Fruit fly (Drosophila melanogaster) whole organism, embryonic: ENCODE data around the gene brat.

Experiments used
- ATbp ChIP-seq: fragments of 200-800 bp; sonication (Bioruptor generic); optimal IDR thresholded peaks from 2 replicates; lab custom pipeline; 2017; ENCODE audit warnings: missing biosample characterization, mild to moderate bottlenecking, missing genetic modification characterization, missing genetic modification reagents
- Adf1 ChIP-seq: fragments of 200-800 bp; sonication (Bioruptor generic); IDR thresholded peaks from 2 replicates; pipeline ENCODE4 v1.3.6; 2022; ENCODE audit warnings: missing biosample characterization, missing genetic modification characterization
- CG11696 ChIP-seq: fragments of 200-800 bp; sonication (Bioruptor generic); IDR thresholded peaks from 2 replicates; pipeline ENCODE4 v1.3.6; 2022; ENCODE audit warnings: missing biosample characterization, missing genetic modification characterization
- CG12219 ChIP-seq: fragments of 200-800 bp; sonication (Bioruptor generic); optimal IDR thresholded peaks from 3 replicates; lab custom pipeline; 2018; ENCODE audit warnings: missing biosample characterization, mild to moderate bottlenecking, missing genetic modification characterization
- CG13424 ChIP-seq: fragments of 200-800 bp; sonication (Bioruptor generic); optimal IDR thresholded peaks from 2 replicates; lab custom pipeline; 2019; ENCODE audit warnings: missing biosample characterization, mild to moderate bottlenecking, missing genetic modification characterization, moderate library complexity
- CG13624 ChIP-seq: fragments of 200-800 bp; sonication (Bioruptor generic); optimal IDR thresholded peaks from 2 replicates; lab custom pipeline; 2016; ENCODE audit warnings: missing biosample characterization, missing genetic modification characterization
- CG16813 ChIP-seq: fragments of 200-800 bp; sonication (Bioruptor generic); IDR thresholded peaks from 3 replicates; pipeline ENCODE4 v1.3.6; 2022; ENCODE audit warnings: missing biosample characterization, missing genetic modification characterization; ENCODE audit not compliant: partially characterized antibody
- CG17612 ChIP-seq: fragments of 200-800 bp; sonication (Bioruptor generic); IDR thresholded peaks from 2 replicates; pipeline ENCODE4 v1.3.6; 2022; ENCODE audit warnings: missing biosample characterization, missing genetic modification characterization
- CG2678 ChIP-seq: fragments of 200-800 bp; sonication (Bioruptor generic); optimal IDR thresholded peaks from 3 replicates; lab custom pipeline; 2019; ENCODE audit warnings: missing biosample characterization, mild to moderate bottlenecking, missing genetic modification characterization, moderate library complexity
- CG30020 ChIP-seq: fragments of 200-800 bp; optimal IDR thresholded peaks from 2 replicates; lab custom pipeline; 2019; ENCODE audit warnings: missing biosample characterization, mild to moderate bottlenecking, missing genetic modification characterization, moderate library complexity
- CG30403 ChIP-seq: fragments of 200-800 bp; sonication (Bioruptor generic); optimal IDR thresholded peaks from 3 replicates; lab custom pipeline; 2016; ENCODE audit warnings: missing biosample characterization, missing genetic modification characterization
- CG32767 ChIP-seq: fragments of 200-800 bp; sonication (Bioruptor generic); IDR thresholded peaks from 2 replicates; pipeline ENCODE4 v1.3.6; 2022; ENCODE audit warnings: missing biosample characterization, missing genetic modification characterization
- CG32772 ChIP-seq: fragments of 200-800 bp; sonication (Bioruptor generic); IDR thresholded peaks from 2 replicates; pipeline ENCODE4 v1.3.6; 2022; ENCODE audit warnings: missing biosample characterization, missing genetic modification characterization
- CG34376 ChIP-seq: fragments of 200-800 bp; sonication (Bioruptor generic); optimal IDR thresholded peaks from 2 replicates; lab custom pipeline; 2018; ENCODE audit warnings: missing biosample characterization, mild to moderate bottlenecking, missing genetic modification characterization
- CG6175 ChIP-seq: fragments of 200-800 bp; sonication (Bioruptor generic); IDR thresholded peaks from 3 replicates; pipeline ENCODE4 v1.3.6; 2022; ENCODE audit warnings: missing biosample characterization, missing genetic modification characterization
- CG7928 ChIP-seq: fragments of 200-800 bp; sonication (Bioruptor generic); optimal IDR thresholded peaks from 2 replicates; lab custom pipeline; 2017; ENCODE audit warnings: missing biosample characterization, mild to moderate bottlenecking, missing genetic modification characterization
- CG9797 ChIP-seq: fragments of 200-800 bp; sonication (Bioruptor generic); optimal IDR thresholded peaks from 3 replicates; lab custom pipeline; 2018; ENCODE audit warnings: missing biosample characterization, mild to moderate bottlenecking, missing genetic modification characterization
- CkIIα-i1 ChIP-seq: fragments of 200-800 bp; sonication (Bioruptor generic); IDR thresholded peaks from 2 replicates; pipeline ENCODE4 v1.3.6; 2022; ENCODE audit warnings: missing biosample characterization, missing genetic modification characterization
- CrebB ChIP-seq: fragments of 200-800 bp; sonication (Bioruptor generic); optimal IDR thresholded peaks from 3 replicates; lab custom pipeline; 2018; ENCODE audit warnings: missing biosample characterization, mild to moderate bottlenecking, missing genetic modification characterization
- D ChIP-seq, 2 experiments: fragments of 200-800 bp in 1 of 2; fragments of >200 bp in 1 of 2; sonication (Bioruptor generic) in 1 of 2; optimal IDR thresholded peaks; 2 replicates in 1 of 2; 3 replicates in 1 of 2; lab custom pipeline; 2017; ENCODE audit warnings: mild to moderate bottlenecking in 1 of 2, missing biosample characterization in 1 of 2, missing genetic modification characterization in 1 of 2, missing genetic modification reagents in 1 of 2
- Dip3 ChIP-seq: fragments of 200-800 bp; sonication (Bioruptor generic); optimal IDR thresholded peaks from 3 replicates; lab custom pipeline; 2016; ENCODE audit warnings: missing biosample characterization, missing genetic modification characterization
- Dll ChIP-seq: fragments of 200-800 bp; sonication (Bioruptor generic); IDR thresholded peaks from 4 replicates; pipeline ENCODE4 v1.3.6; 2022; ENCODE audit warnings: missing biosample characterization, missing genetic modification characterization; ENCODE audit not compliant: partially characterized antibody
- E2f2 ChIP-seq: fragments of 200-800 bp; sonication (Bioruptor generic); IDR thresholded peaks from 2 replicates; pipeline ENCODE4 v1.3.6; 2022; ENCODE audit warnings: missing biosample characterization, missing genetic modification characterization
- HLH3B ChIP-seq: fragments of 200-800 bp; sonication (Bioruptor generic); IDR thresholded peaks from 2 replicates; pipeline ENCODE4 v1.3.6; 2022; ENCODE audit warnings: missing biosample characterization, missing genetic modification characterization
- HLHmδ ChIP-seq: fragments of 200-800 bp; sonication (Bioruptor generic); optimal IDR thresholded peaks from 2 replicates; lab custom pipeline; 2018; ENCODE audit warnings: missing biosample characterization, mild to moderate bottlenecking, missing genetic modification characterization, moderate library complexity
- HmgD ChIP-seq: fragments of 200-800 bp; sonication (Bioruptor generic); optimal IDR thresholded peaks from 3 replicates; lab custom pipeline; 2016; ENCODE audit warnings: missing biosample characterization, missing genetic modification characterization
- Hmx ChIP-seq: fragments of 200-800 bp; sonication (Bioruptor generic); optimal IDR thresholded peaks from 2 replicates; lab custom pipeline; 2016; ENCODE audit warnings: missing biosample characterization, missing genetic modification characterization
- Hr3 ChIP-seq: fragments of 200-800 bp; sonication (Bioruptor generic); optimal IDR thresholded peaks from 3 replicates; lab custom pipeline; 2016; ENCODE audit warnings: missing biosample characterization, missing genetic modification characterization
- Mad ChIP-seq: fragments of 200-800 bp; sonication (Bioruptor generic); optimal IDR thresholded peaks from 2 replicates; lab custom pipeline; 2016; ENCODE audit warnings: missing biosample characterization, missing genetic modification characterization
- NK7.1 ChIP-seq: fragments of 200-800 bp; sonication (Bioruptor generic); optimal IDR thresholded peaks from 3 replicates; lab custom pipeline; 2016; ENCODE audit warnings: missing biosample characterization, missing genetic modification characterization
- Nf-YA ChIP-seq: fragments of 200-800 bp; sonication (Bioruptor generic); IDR thresholded peaks from 2 replicates; pipeline ENCODE4 v1.3.6; 2022; ENCODE audit warnings: missing biosample characterization, missing genetic modification characterization
- NfI ChIP-seq: fragments of 200-800 bp; sonication (Bioruptor generic); optimal IDR thresholded peaks from 3 replicates; lab custom pipeline; 2018; ENCODE audit warnings: missing biosample characterization, mild to moderate bottlenecking, missing genetic modification characterization, moderate library complexity
- Pdp1 ChIP-seq, 2 experiments: fragments of 200-800 bp; sonication (Bioruptor generic); optimal IDR thresholded peaks; 3 replicates each; lab custom pipeline; 2016; ENCODE audit warnings: missing biosample characterization in 2 of 2, missing genetic modification characterization in 2 of 2, mild to moderate bottlenecking in 1 of 2, moderate library complexity in 1 of 2
- Ptx1 ChIP-seq: fragments of 200-800 bp; sonication (Bioruptor generic); IDR thresholded peaks from 2 replicates; pipeline ENCODE4 v1.3.6; 2022; ENCODE audit warnings: missing biosample characterization, missing genetic modification characterization
- Sin3A ChIP-seq: fragments of >200 bp; optimal IDR thresholded peaks from 2 replicates; lab custom pipeline; 2018
- Sox102F ChIP-seq: fragments of 200-800 bp; sonication (Bioruptor generic); optimal IDR thresholded peaks from 2 replicates; lab custom pipeline; 2018; ENCODE audit warnings: missing biosample characterization, mild to moderate bottlenecking, missing genetic modification characterization, moderate library complexity
- Taf1 ChIP-seq: fragments of 200-800 bp; sonication (Bioruptor generic); IDR thresholded peaks from 2 replicates; pipeline ENCODE4 v1.3.6; 2022; ENCODE audit warnings: missing biosample characterization, missing genetic modification characterization
- Usf ChIP-seq: fragments of 200-800 bp; sonication (Bioruptor generic); optimal IDR thresholded peaks from 2 replicates; lab custom pipeline; 2017; ENCODE audit warnings: missing genotype, missing biosample characterization, missing genetic modification characterization
- bab2 ChIP-seq: fragments of 200-800 bp; sonication (Bioruptor generic); optimal IDR thresholded peaks from 2 replicates; lab custom pipeline; 2016; ENCODE audit warnings: missing biosample characterization, missing genetic modification characterization
- ci ChIP-seq: fragments of 200-800 bp; sonication (Bioruptor generic); IDR thresholded peaks from 3 replicates; pipeline ENCODE4 v1.3.6; 2022; ENCODE audit warnings: missing biosample characterization, missing genetic modification characterization
- dysf ChIP-seq: fragments of 200-800 bp; sonication (Bioruptor generic); IDR thresholded peaks from 3 replicates; pipeline ENCODE4 v1.3.6; 2022; ENCODE audit warnings: missing biosample characterization, missing genetic modification characterization
- gcm ChIP-seq: fragments of 200-800 bp; sonication (Bioruptor generic); optimal IDR thresholded peaks from 2 replicates; lab custom pipeline; 2019; ENCODE audit warnings: missing biosample characterization, mild to moderate bottlenecking, missing genetic modification characterization, moderate library complexity
- gcm2 ChIP-seq: fragments of 200-800 bp; sonication (Bioruptor generic); optimal IDR thresholded peaks from 2 replicates; lab custom pipeline; 2016; ENCODE audit warnings: missing biosample characterization, missing genetic modification characterization
- hb ChIP-seq: fragments of 200-800 bp; sonication (Bioruptor generic); IDR thresholded peaks from 3 replicates; pipeline ENCODE4 v1.3.6; 2022; ENCODE audit warnings: missing biosample characterization, missing genetic modification characterization; ENCODE audit not compliant: partially characterized antibody
- ken ChIP-seq: fragments of 200-800 bp; sonication (Bioruptor generic); IDR thresholded peaks from 3 replicates; pipeline ENCODE4 v1.3.6; 2022; ENCODE audit warnings: missing biosample characterization, missing genetic modification characterization
- pb ChIP-seq: fragments of 200-800 bp; sonication (Bioruptor generic); optimal IDR thresholded peaks from 3 replicates; lab custom pipeline; 2016; ENCODE audit warnings: missing biosample characterization, missing genetic modification characterization
- peb ChIP-seq: fragments of 200-800 bp; sonication (Bioruptor generic); IDR thresholded peaks from 2 replicates; pipeline ENCODE4 v1.3.6; 2022; ENCODE audit warnings: missing biosample characterization, missing genetic modification characterization
- seq ChIP-seq: fragments of 200-800 bp; sonication (Bioruptor generic); IDR thresholded peaks from 2 replicates; pipeline ENCODE4 v1.3.6; 2022; ENCODE audit warnings: missing biosample characterization, missing genetic modification characterization
- sima ChIP-seq: fragments of 200-800 bp; sonication (Bioruptor generic); optimal IDR thresholded peaks from 2 replicates; lab custom pipeline; 2016; ENCODE audit warnings: missing biosample characterization, missing genetic modification characterization
- slou ChIP-seq: fragments of 200-800 bp; sonication (Bioruptor generic); optimal IDR thresholded peaks from 3 replicates; lab custom pipeline; 2016; ENCODE audit warnings: missing biosample characterization, missing genetic modification characterization
- usp ChIP-seq: fragments of >200 bp; optimal IDR thresholded peaks from 2 replicates; lab custom pipeline; 2017; ENCODE audit warnings: missing biosample characterization, missing genetic modification characterization
- vvl ChIP-seq: fragments of 200-800 bp; sonication (Bioruptor generic); IDR thresholded peaks from 2 replicates; pipeline ENCODE4 v1.3.6; 2022; ENCODE audit warnings: missing biosample characterization, missing genetic modification characterization

brat gene

dm6 chr2L:19190195-19190594, 56.6 kb downstream of the brat start, which contains the start of gene drl (continued):
- TF ChIP-seq CG13424 (tag; lab: Kevin White, UChicago) (no peak), E2f2 (GFP tag; lab: Robert Waterston, UW) (peak; percentile 27; the same call in 1 of the 2 replicates), CG30020 (tag; lab: Kevin White, UChicago) (no peak), gcm2 (GFP tag; lab: Kevin White, UChicago) (no peak), sima (GFP tag; lab: Kevin White, UChicago) (no peak), gcm (GFP tag; lab: Kevin White, UChicago) (peak; percentile 50), NK7.1 (GFP tag; lab: Kevin White, UChicago) (peak; percentile 3), Dip3 (GFP tag; lab: Kevin White, UChicago) (no peak), ci (GFP tag; lab: Robert Waterston, UW) (peak; percentile 82), CG13624 (GFP tag; lab: Kevin White, UChicago) (no peak), D (optimal IDR thresholded peaks at IDR 0.05; lab: Kevin White, UChicago) (peak; percentile 69), D (GFP tag; optimal IDR thresholded peaks at IDR 0.05; lab: Kevin White, UChicago) (no peak), usp (no peak), Sin3A (lab: Kevin White, UChicago) (no peak), Hr3 (GFP tag; lab: Kevin White, UChicago) (no peak), CG34376 (GFP tag; lab: Kevin White, UChicago) (peak; percentile 53), ATbp (GFP tag; lab: Kevin White, UChicago) (peak; percentile 35), HLH3B (no peak), Usf (GFP tag; lab: Kevin White, UChicago) (no peak), seq (GFP tag; lab: Robert Waterston, UW) (peak; percentile 30; the same call in 1 of the 2 replicates), Nf-YA (no peak), CG17612 (no peak), Ptx1 (GFP tag; lab: Robert Waterston, UW) (no peak), HLHmδ (GFP tag; lab: Kevin White, UChicago) (peak; percentile 97), bab2 (GFP tag; lab: Kevin White, UChicago) (no peak), vvl (GFP tag; lab: Robert Waterston, UW) (peak; percentile 63; the same call in 1 of the 2 replicates), Mad (GFP tag; lab: Kevin White, UChicago) (peak; percentile 24), slou (GFP tag; lab: Kevin White, UChicago) (no peak), CrebB (peak; percentile 44), CG6175 (GFP tag; lab: Robert Waterston, UW) (no peak), CG9797 (GFP tag; lab: Kevin White, UChicago) (no peak), CG11696 (GFP tag; lab: Robert Waterston, UW) (no peak; the same call in 1 of the 2 replicates), CG12219 (GFP tag; lab: Kevin White, UChicago) (peak; percentile 37), CkIIα-i1 (no peak), CG32767 (GFP tag; lab: Robert Waterston, UW) (no peak), pb (GFP tag; lab: Kevin White, UChicago) (no peak), CG2678 (tag; lab: Kevin White, UChicago) (no peak), ken (GFP tag; lab: Robert Waterston, UW) (no peak), CG16813 (0 out of 3 replicates have a peak, but pooled peaks have one; percentile 8), Sox102F (no peak), Pdp1 (GFP tag; optimal IDR thresholded peaks at IDR 0.05; lab: Kevin White, UChicago) (peak in 1 of 2 experiments; percentile 3), Adf1 (no peak; the same call in 1 of the 2 replicates), Hmx (GFP tag; lab: Kevin White, UChicago) (no peak), NfI (GFP tag; lab: Kevin White, UChicago) (peak; percentile 41), dysf (GFP tag; lab: Robert Waterston, UW) (no peak), CG7928 (GFP tag; lab: Kevin White, UChicago) (no peak), peb (GFP tag; lab: Robert Waterston, UW) (no peak), CG32772 (GFP tag; lab: Robert Waterston, UW) (no peak), HmgD (GFP tag; lab: Kevin White, UChicago) (peak; percentile 23), CG30403 (GFP tag; lab: Kevin White, UChicago) (no peak), hb (GFP tag; lab: Robert Waterston, UW) (no peak), Dll (GFP tag; lab: Robert Waterston, UW) (no peak), Taf1 (GFP tag; lab: Robert Waterston, UW) (no peak; the same call in 1 of the 2 replicates)
